Worm (Caenorhabditis elegans) whole organism, L1 larva: ENCODE measurements around the gene cest-7.

Experiments used
- C04F5.9 ChIP-seq: sonication (generic microtip); optimal IDR thresholded peaks from 2 replicates; lab custom pipeline; 2016; ENCODE audit warnings: missing genetic modification characterization, missing compliant biosample characterization
- ama-1 ChIP-seq: fragments of 150-350 bp; optimal IDR thresholded peaks from 2 replicates; lab custom pipeline; 2014
- ceh-82 ChIP-seq, 3 experiments: fragments of 150-350 bp in 1 of 3; sonication (generic microtip) in 2 of 3; optimal IDR thresholded peaks; 2 replicates each; lab custom pipeline; 2014 to 2017; ENCODE audit warnings: missing biosample characterization in 3 of 3, missing genetic modification characterization in 3 of 3
- ces-1 ChIP-seq: fragments of 150-350 bp; optimal IDR thresholded peaks from 2 replicates; lab custom pipeline; 2014; ENCODE audit warnings: missing biosample characterization, missing genetic modification reagents, missing genetic modification characterization
- lin-35 ChIP-seq, 2 experiments: fragments of 150-350 bp; optimal IDR thresholded peaks; 2 replicates each; lab custom pipeline; 2014; ENCODE audit warnings: missing biosample characterization in 2 of 2, missing genetic modification characterization in 2 of 2, missing genetic modification reagents in 2 of 2
- mdl-1 ChIP-seq, 2 experiments: fragments of 150-350 bp; optimal IDR thresholded peaks; 2 replicates each; lab custom pipeline; 2014 to 2017; ENCODE audit warnings: missing biosample characterization in 2 of 2, missing genetic modification characterization in 2 of 2, inconsistent platforms in 1 of 2
- nhr-11 ChIP-seq: fragments of 150-350 bp; optimal IDR thresholded peaks from 2 replicates; lab custom pipeline; 2014; ENCODE audit warnings: missing biosample characterization, missing genetic modification characterization
- nhr-237 ChIP-seq: fragments of 150-350 bp; optimal IDR thresholded peaks from 2 replicates; lab custom pipeline; 2014; ENCODE audit warnings: missing biosample characterization, missing genetic modification characterization
- nhr-76 ChIP-seq: sonication (generic microtip); optimal IDR thresholded peaks from 2 replicates; lab custom pipeline; 2017; ENCODE audit warnings: missing biosample characterization, missing genetic modification characterization
- tbx-2 ChIP-seq: sonication (generic microtip); optimal IDR thresholded peaks from 2 replicates; lab custom pipeline; 2016; ENCODE audit warnings: missing genetic modification characterization, missing compliant biosample characterization
- unc-30 ChIP-seq: sonication (generic microtip); optimal IDR thresholded peaks from 2 replicates; lab custom pipeline; 2017; ENCODE audit warnings: missing biosample characterization, missing genetic modification characterization
- unc-62 ChIP-seq: fragments of 150-350 bp; optimal IDR thresholded peaks from 2 replicates; lab custom pipeline; 2014; ENCODE audit warnings: missing biosample characterization, missing genetic modification reagents, missing genetic modification characterization

DNA sequence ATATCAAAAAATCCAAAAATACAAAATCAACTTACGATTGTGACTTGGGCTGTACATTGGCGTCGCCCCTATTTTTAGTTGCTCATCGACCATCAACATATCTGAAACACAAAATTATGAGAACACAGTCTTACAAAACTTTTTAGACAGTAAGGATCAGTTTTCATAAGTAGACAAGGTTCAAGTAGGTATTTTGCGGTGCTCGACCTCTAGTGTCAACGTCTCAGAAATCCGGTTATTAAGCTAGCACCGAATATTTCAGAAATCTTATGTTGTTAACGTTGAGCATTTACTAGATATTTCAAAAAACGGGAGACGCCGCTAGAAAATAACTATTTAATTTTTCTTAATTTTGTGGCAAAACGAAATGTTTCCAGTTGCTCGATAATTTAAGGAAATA, 41.1 kb downstream of the cest-7 start, which contains the start of gene otpl-8:
- TF ChIP-seq mdl-1 (tag; optimal IDR thresholded peaks at IDR 0.05; lab: Kevin White, UChicago) (no peak), unc-62 (no peak), ceh-82 (tag; optimal IDR thresholded peaks at IDR 0.05; lab: Kevin White, UChicago) (no peak), unc-30 (no peak), nhr-11 (tag; lab: Kevin White, UChicago) (no peak), ama-1 (lab: Kevin White, UChicago) (no peak), nhr-76 (no peak), tbx-2 (no peak), C04F5.9 (no peak), nhr-237 (no peak), lin-35 (GFP tag; optimal IDR thresholded peaks at IDR 0.05; lab: Kevin White, UChicago) (no peak), ces-1 (no peak)
